Worm (Caenorhabditis elegans) whole organism, L1 larva: Measurements from ENCODE around the gene brc-1.
A peak's percentile ranks its signal among the peaks of the same experiment; 100 is the strongest.

Experiments used
- C04F5.9 ChIP-seq: sonication (generic microtip); optimal IDR thresholded peaks from 2 replicates; lab custom pipeline; 2016; ENCODE audit warnings: missing genetic modification characterization, missing compliant biosample characterization
- C34B4.2 ChIP-seq: sonication (generic microtip); optimal IDR thresholded peaks from 2 replicates; lab custom pipeline; 2017; ENCODE audit warnings: mild to moderate bottlenecking, missing genetic modification characterization, missing compliant biosample characterization
- Y116A8C.19 ChIP-seq: sonication (generic microtip); optimal IDR thresholded peaks from 2 replicates; lab custom pipeline; 2016; ENCODE audit warnings: missing compliant biosample characterization, missing genetic modification characterization, borderline replicate concordance
- aha-1 ChIP-seq: fragments of 150-350 bp; optimal IDR thresholded peaks from 2 replicates; lab custom pipeline; 2014; ENCODE audit warnings: missing biosample characterization, missing genetic modification characterization
- alr-1 ChIP-seq: fragments of 200-800 bp; sonication (Bioruptor generic); optimal IDR thresholded peaks from 2 replicates; lab custom pipeline; 2018; ENCODE audit warnings: borderline replicate concordance, mild to moderate bottlenecking, missing genetic modification characterization, missing compliant biosample characterization
- aly-2 ChIP-seq: fragments of 150-350 bp; optimal IDR thresholded peaks from 2 replicates; lab custom pipeline; 2014; ENCODE audit warnings: missing biosample characterization, missing genetic modification characterization
- ama-1 ChIP-seq: fragments of 150-350 bp; optimal IDR thresholded peaks from 2 replicates; lab custom pipeline; 2014
- blmp-1 ChIP-seq: fragments of 150-350 bp; optimal IDR thresholded peaks from 2 replicates; lab custom pipeline; 2014; ENCODE audit warnings: missing biosample characterization, missing genetic modification characterization
- ceh-8 ChIP-seq: fragments of 200-800 bp; sonication (Bioruptor generic); optimal IDR thresholded peaks from 2 replicates; lab custom pipeline; 2018; ENCODE audit warnings: mild to moderate bottlenecking, missing genetic modification characterization, moderate library complexity, missing compliant biosample characterization
- ceh-82 ChIP-seq, 3 experiments: fragments of 150-350 bp in 1 of 3; sonication (generic microtip) in 2 of 3; optimal IDR thresholded peaks; 2 replicates each; lab custom pipeline; 2014 to 2017; ENCODE audit warnings: missing biosample characterization in 3 of 3, missing genetic modification characterization in 3 of 3
- ceh-88 ChIP-seq: fragments of 200-800 bp; sonication (Bioruptor generic); IDR thresholded peaks from 2 replicates; pipeline ENCODE4 v1.3.6; 2022; ENCODE audit warnings: missing genetic modification characterization, missing compliant biosample characterization
- ceh-90 ChIP-seq: sonication (generic microtip); optimal IDR thresholded peaks from 2 replicates; lab custom pipeline; 2016; ENCODE audit warnings: missing genetic modification characterization, missing compliant biosample characterization
- dpl-1 ChIP-seq, 3 experiments: fragments of 150-350 bp in 2 of 3; sonication (generic microtip) in 1 of 3; optimal IDR thresholded peaks; 2 replicates each; lab custom pipeline; 2014 to 2017; ENCODE audit warnings: missing biosample characterization in 3 of 3, missing genetic modification characterization in 3 of 3, missing genetic modification reagents in 3 of 3
- efl-1 ChIP-seq, 4 experiments: fragments of 150-350 bp; optimal IDR thresholded peaks in 3 of 4; peaks in 1 of 4; 1 replicate in 1 of 4; 2 replicates in 3 of 4; lab custom pipeline; 2014; ENCODE audit warnings: missing biosample characterization in 2 of 4, missing genetic modification characterization in 2 of 4, missing genetic modification reagents in 2 of 4
- efl-3 ChIP-seq: fragments of 200-800 bp; sonication (Bioruptor generic); optimal IDR thresholded peaks from 2 replicates; lab custom pipeline; 2018; ENCODE audit warnings: mild to moderate bottlenecking, missing genetic modification characterization, missing compliant biosample characterization
- egl-13 ChIP-seq: sonication (generic microtip); optimal IDR thresholded peaks from 2 replicates; lab custom pipeline; 2016; ENCODE audit warnings: missing genotype, missing genetic modification reagents, missing genetic modification characterization, missing compliant biosample characterization
- ets-5 ChIP-seq: fragments of 200-800 bp; sonication (Bioruptor generic); IDR thresholded peaks from 2 replicates; pipeline ENCODE4 v1.3.6; 2022; ENCODE audit warnings: missing genetic modification characterization, missing compliant biosample characterization
- fkh-10 ChIP-seq: sonication (generic microtip); optimal IDR thresholded peaks from 2 replicates; lab custom pipeline; 2017; ENCODE audit warnings: missing biosample characterization, missing genetic modification reagents, missing genetic modification characterization
- fkh-4 ChIP-seq: sonication (generic microtip); optimal IDR thresholded peaks from 2 replicates; lab custom pipeline; 2016; ENCODE audit warnings: missing compliant biosample characterization, missing genetic modification characterization, borderline replicate concordance
- fkh-8 ChIP-seq: sonication (generic microtip); optimal IDR thresholded peaks from 2 replicates; lab custom pipeline; 2016; ENCODE audit warnings: mild to moderate bottlenecking, missing genetic modification characterization, missing compliant biosample characterization
- fos-1 ChIP-seq: fragments of 150-350 bp; optimal IDR thresholded peaks from 2 replicates; lab custom pipeline; 2014; ENCODE audit warnings: missing biosample characterization, missing genetic modification characterization
- grh-1 ChIP-seq: fragments of 200-800 bp; sonication (Bioruptor generic); IDR thresholded peaks from 2 replicates; pipeline ENCODE4 v1.3.6; 2022; ENCODE audit warnings: missing genetic modification reagents, missing genetic modification characterization, missing compliant biosample characterization
- hlh-4 ChIP-seq: sonication (generic microtip); optimal IDR thresholded peaks from 2 replicates; lab custom pipeline; 2016; ENCODE audit warnings: mild to moderate bottlenecking, missing genetic modification characterization, missing compliant biosample characterization
- hpl-2 ChIP-seq: fragments of 150-350 bp; optimal IDR thresholded peaks from 2 replicates; lab custom pipeline; 2014; ENCODE audit warnings: missing biosample characterization, missing genetic modification reagents, missing genetic modification characterization
- irx-1 ChIP-seq: sonication (generic microtip); optimal IDR thresholded peaks from 2 replicates; lab custom pipeline; 2016; ENCODE audit warnings: missing genetic modification characterization, missing compliant biosample characterization
- lin-13 ChIP-seq: fragments of 150-350 bp; optimal IDR thresholded peaks from 2 replicates; lab custom pipeline; 2014; ENCODE audit warnings: missing biosample characterization, missing genetic modification reagents, missing genetic modification characterization
- lin-15B ChIP-seq: fragments of 150-350 bp; sonication (generic microtip); optimal IDR thresholded peaks from 3 replicates; lab custom pipeline; 2014; ENCODE audit warnings: missing biosample characterization, missing genetic modification characterization
- lin-35 ChIP-seq, 2 experiments: fragments of 150-350 bp; optimal IDR thresholded peaks; 2 replicates each; lab custom pipeline; 2014; ENCODE audit warnings: missing biosample characterization in 2 of 2, missing genetic modification characterization in 2 of 2, missing genetic modification reagents in 2 of 2
- lin-39 ChIP-seq: fragments of 150-350 bp; optimal IDR thresholded peaks from 2 replicates; lab custom pipeline; 2014; ENCODE audit warnings: missing biosample characterization, missing genetic modification reagents, missing genetic modification characterization
- lir-3 ChIP-seq: sonication (generic microtip); optimal IDR thresholded peaks from 2 replicates; lab custom pipeline; 2016; ENCODE audit warnings: mild to moderate bottlenecking, missing genetic modification characterization, moderate library complexity, missing compliant biosample characterization; ENCODE audit not compliant: poor library complexity
- lsy-2 ChIP-seq, 2 experiments: fragments of 150-350 bp; optimal IDR thresholded peaks; 2 replicates each; lab custom pipeline; 2014; ENCODE audit warnings: missing biosample characterization in 2 of 2, missing genetic modification characterization in 2 of 2
- mab-9 ChIP-seq: fragments of 200-800 bp; sonication (Bioruptor generic); IDR thresholded peaks from 2 replicates; pipeline ENCODE4 v1.3.6; 2022; ENCODE audit warnings: missing genetic modification reagents, missing genetic modification characterization, missing compliant biosample characterization
- mef-2 ChIP-seq: fragments of 150-350 bp; optimal IDR thresholded peaks from 2 replicates; lab custom pipeline; 2014; ENCODE audit warnings: missing biosample characterization, missing genetic modification characterization
- nhr-11 ChIP-seq: fragments of 150-350 bp; optimal IDR thresholded peaks from 2 replicates; lab custom pipeline; 2014; ENCODE audit warnings: missing biosample characterization, missing genetic modification characterization
- nhr-12 ChIP-seq: sonication (generic microtip); optimal IDR thresholded peaks from 2 replicates; lab custom pipeline; 2017; ENCODE audit warnings: missing biosample characterization, missing genetic modification characterization
- nhr-28 ChIP-seq: fragments of 150-350 bp; optimal IDR thresholded peaks from 2 replicates; lab custom pipeline; 2014; ENCODE audit warnings: missing biosample characterization, missing genetic modification characterization
- nhr-47 ChIP-seq: sonication (generic microtip); optimal IDR thresholded peaks from 2 replicates; lab custom pipeline; 2016; ENCODE audit warnings: mild to moderate bottlenecking, missing genetic modification characterization, moderate library complexity, missing compliant biosample characterization
- nhr-71 ChIP-seq: sonication (generic microtip); optimal IDR thresholded peaks from 2 replicates; lab custom pipeline; 2016; ENCODE audit warnings: mild to moderate bottlenecking, missing genetic modification characterization, moderate library complexity, missing compliant biosample characterization
- nhr-85 ChIP-seq: sonication (generic microtip); peaks from one replicate; lab custom pipeline; 2016; ENCODE audit warnings: missing genetic modification characterization, inconsistent platforms, missing compliant biosample characterization
- rnt-1 ChIP-seq: sonication (generic microtip); optimal IDR thresholded peaks from 2 replicates; lab custom pipeline; 2016; ENCODE audit warnings: mild to moderate bottlenecking, missing genetic modification characterization, moderate library complexity, missing compliant biosample characterization
- skn-1 ChIP-seq: fragments of 150-350 bp; optimal IDR thresholded peaks from 2 replicates; lab custom pipeline; 2014; ENCODE audit warnings: missing biosample characterization, missing genetic modification characterization
- snpc-4 ChIP-seq: fragments of 150-350 bp; optimal IDR thresholded peaks from 2 replicates; lab custom pipeline; 2014; ENCODE audit warnings: missing biosample characterization, missing genetic modification characterization
- snu-23 ChIP-seq: sonication (generic microtip); optimal IDR thresholded peaks from 2 replicates; lab custom pipeline; 2016; ENCODE audit warnings: missing genetic modification characterization, missing compliant biosample characterization
- sptf-1 ChIP-seq: fragments of 150-350 bp; optimal IDR thresholded peaks from 2 replicates; lab custom pipeline; 2014; ENCODE audit warnings: missing biosample characterization, missing genetic modification characterization
- tbx-2 ChIP-seq: sonication (generic microtip); optimal IDR thresholded peaks from 2 replicates; lab custom pipeline; 2016; ENCODE audit warnings: missing genetic modification characterization, missing compliant biosample characterization
- unc-130 ChIP-seq: fragments of 150-350 bp; optimal IDR thresholded peaks from 2 replicates; lab custom pipeline; 2017; ENCODE audit warnings: missing biosample characterization, missing genetic modification characterization, inconsistent platforms
- unc-30 ChIP-seq: sonication (generic microtip); optimal IDR thresholded peaks from 2 replicates; lab custom pipeline; 2017; ENCODE audit warnings: missing biosample characterization, missing genetic modification characterization
- unc-62 ChIP-seq: fragments of 150-350 bp; optimal IDR thresholded peaks from 2 replicates; lab custom pipeline; 2014; ENCODE audit warnings: missing biosample characterization, missing genetic modification reagents, missing genetic modification characterization
- unc-98 ChIP-seq: fragments of 200-800 bp; sonication (Bioruptor generic); IDR thresholded peaks from 2 replicates; pipeline ENCODE4 v1.3.6; 2022; ENCODE audit warnings: missing genetic modification characterization, missing compliant biosample characterization
- vab-15 ChIP-seq: sonication (generic microtip); optimal IDR thresholded peaks from 2 replicates; lab custom pipeline; 2017; ENCODE audit warnings: missing genotype, mild to moderate bottlenecking, missing genetic modification characterization, missing compliant biosample characterization
- zip-4 ChIP-seq: fragments of 200-800 bp; sonication (Bioruptor generic); optimal IDR thresholded peaks from 2 replicates; lab custom pipeline; 2018; ENCODE audit warnings: mild to moderate bottlenecking, missing genetic modification characterization, moderate library complexity, missing compliant biosample characterization
- ztf-11 ChIP-seq, 2 experiments: sonication (generic microtip); optimal IDR thresholded peaks; 2 replicates each; lab custom pipeline; 2016 to 2017; ENCODE audit warnings: missing genetic modification characterization in 2 of 2, missing biosample characterization in 1 of 2, missing compliant biosample characterization in 1 of 2

brc-1 gene

DNA sequence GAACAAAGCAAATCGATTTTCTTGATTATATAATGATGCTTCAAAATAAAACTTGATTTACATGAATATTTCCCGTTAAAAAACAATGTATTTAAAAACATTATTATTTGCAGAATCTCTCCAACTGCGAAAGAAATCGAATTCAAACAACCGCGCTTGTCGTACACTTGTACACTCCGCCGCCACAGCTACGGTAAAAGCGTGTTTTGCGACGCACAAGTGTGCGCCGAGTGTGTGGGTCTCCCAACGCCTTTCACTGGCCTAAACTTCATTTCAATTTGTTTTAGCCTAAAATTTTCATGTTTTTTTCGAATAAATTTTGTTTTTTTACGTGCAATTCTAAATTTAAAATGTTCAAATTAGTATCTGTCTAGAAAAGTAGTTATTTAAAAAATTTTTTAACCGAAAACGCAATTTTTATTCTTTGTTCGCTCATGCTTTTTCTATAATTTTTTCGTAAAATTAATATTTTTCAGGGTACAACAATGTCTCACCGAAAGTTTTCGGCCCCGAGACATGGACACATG is 4.7 kb upstream of the brc-1 start, which contains the start of gene rpl-3:
TSS of gene rpl-3 (plus strand) at position 477 of the 527 bp plus-strand sequence.
- peak; percentile 86 for TF ChIP-seq Y116A8C.19 (tag; lab: Kevin White, UChicago)
- peak; percentile 100 for TF ChIP-seq egl-13
- TF ChIP-seq mab-9, result peak; percentile 100
- TF ChIP-seq ztf-11 (tag; optimal IDR thresholded peaks at IDR 0.05; lab: Kevin White, UChicago), result peak; percentile 99 to 100
- peak; percentile 98 for TF ChIP-seq hpl-2 (GFP tag; lab: Kevin White, UChicago)
- peak; percentile 94 for TF ChIP-seq unc-30 (tag; lab: Kevin White, UChicago)
- peak; percentile 100 for TF ChIP-seq efl-3
- peak; percentile 99 for TF ChIP-seq vab-15
- peak; percentile 100 for TF ChIP-seq ceh-82 (tag; optimal IDR thresholded peaks at IDR 0.05; lab: Kevin White, UChicago)
- TF ChIP-seq zip-4, result peak; percentile 99
- TF ChIP-seq fos-1 (tag; lab: Kevin White, UChicago), result peak; percentile 99
- peak; percentile 89 for TF ChIP-seq nhr-12 (tag; lab: Kevin White, UChicago)
- TF ChIP-seq sptf-1, result no peak
- TF ChIP-seq snu-23, result peak; percentile 100
- peak; percentile 100 for TF ChIP-seq nhr-71 (tag; lab: Kevin White, UChicago)
- TF ChIP-seq skn-1 (tag; lab: Kevin White, UChicago), result peak; percentile 99
- peak; percentile 100 for TF ChIP-seq unc-130 (tag; lab: Kevin White, UChicago)
- peak; percentile 100 for TF ChIP-seq nhr-85 (tag; lab: Kevin White, UChicago)
- TF ChIP-seq C04F5.9 (tag; lab: Kevin White, UChicago), result peak; percentile 99
- TF ChIP-seq snpc-4 (tag; lab: Kevin White, UChicago), result peak; percentile 95
- TF ChIP-seq lin-35 (GFP tag; optimal IDR thresholded peaks at IDR 0.05; lab: Kevin White, UChicago), result peak; percentile 100
- peak; percentile 100 for TF ChIP-seq ceh-8 (GFP tag; lab: Kevin White, UChicago)
- peak; percentile 100 for TF ChIP-seq nhr-11 (tag; lab: Kevin White, UChicago)
- peak; percentile 100 for TF ChIP-seq grh-1 (GFP tag; lab: Robert Waterston, UW)
- TF ChIP-seq alr-1 (tag; lab: Kevin White, UChicago), result no peak
- TF ChIP-seq lin-15B (tag; lab: Kevin White, UChicago), result peak; percentile 100
- peak; percentile 100 for TF ChIP-seq nhr-47 (tag; lab: Kevin White, UChicago)
- peak; percentile 100 for TF ChIP-seq fkh-8
- TF ChIP-seq unc-98 (GFP tag; lab: Robert Waterston, UW), result peak; percentile 98
- TF ChIP-seq rnt-1, result peak; percentile 100
- peak; percentile 100 for TF ChIP-seq tbx-2 (tag; lab: Kevin White, UChicago)
- peak; percentile 100 for TF ChIP-seq ceh-88 (GFP tag; lab: Robert Waterston, UW)
- peak; percentile 100 for TF ChIP-seq lin-13 (GFP tag; lab: Kevin White, UChicago)
- peak; percentile 74 for TF ChIP-seq nhr-28
- peak; percentile 98 for TF ChIP-seq mef-2 (tag; lab: Kevin White, UChicago)
- TF ChIP-seq fkh-10 (GFP tag; lab: Kevin White, UChicago), result peak; percentile 100
- TF ChIP-seq hlh-4, result peak; percentile 66
- peak; percentile 97 for TF ChIP-seq fkh-4 (tag; lab: Kevin White, UChicago)
- peak; percentile 99 for TF ChIP-seq C34B4.2 (tag; lab: Kevin White, UChicago)
- TF ChIP-seq lin-39, result peak; percentile 99
- TF ChIP-seq efl-1 (optimal IDR thresholded peaks at IDR 0.05; lab: Kevin White, UChicago), result peak; percentile 100
- peak; percentile 100 for TF ChIP-seq efl-1 (GFP tag; optimal IDR thresholded peaks at IDR 0.05 in 1 of 2; lab: Kevin White, UChicago)
- peak; percentile 96 for TF ChIP-seq ama-1
- TF ChIP-seq dpl-1 (GFP tag; optimal IDR thresholded peaks at IDR 0.05; lab: Kevin White, UChicago), result peak; percentile 100
- peak; percentile 78 for TF ChIP-seq ceh-90
- peak; percentile 98 for TF ChIP-seq unc-62 (GFP tag; lab: Kevin White, UChicago)
- TF ChIP-seq lsy-2 (tag; optimal IDR thresholded peaks at IDR 0.05; lab: Kevin White, UChicago), result peak; percentile 100
- peak; percentile 99 for TF ChIP-seq aly-2 (tag; lab: Kevin White, UChicago)
- peak; percentile 99 for TF ChIP-seq aha-1 (tag; lab: Kevin White, UChicago)
- peak; percentile 98 for TF ChIP-seq blmp-1 (tag; lab: Kevin White, UChicago)
- TF ChIP-seq irx-1, result peak; percentile 100
- TF ChIP-seq ets-5 (GFP tag; lab: Robert Waterston, UW), result peak; percentile 100
- peak; percentile 99 for TF ChIP-seq lir-3
